Fruit fly (Drosophila melanogaster) whole organism, adult: ENCODE data around the gene CG42238.

Source experiments
- CG11617 ChIP-seq: fragments of 200-800 bp; sonication (Bioruptor generic); optimal IDR thresholded peaks from 2 replicates; lab custom pipeline; 2017; ENCODE audit warnings: mild to moderate bottlenecking, missing biosample characterization, missing genetic modification reagents, missing genetic modification characterization
- CG12768 ChIP-seq: fragments of 200-800 bp; sonication (Bioruptor generic); optimal IDR thresholded peaks from 2 replicates; lab custom pipeline; 2017; ENCODE audit warnings: missing biosample characterization, missing genetic modification characterization, mild to moderate bottlenecking, moderate library complexity, missing genetic modification reagents
- CG14711 ChIP-seq: fragments of 200-800 bp; sonication (Bioruptor generic); optimal IDR thresholded peaks from 2 replicates; lab custom pipeline; 2018; ENCODE audit warnings: missing biosample characterization, mild to moderate bottlenecking, missing genetic modification characterization, moderate library complexity
- CG1620 ChIP-seq: fragments of 200-800 bp; sonication (Bioruptor generic); optimal IDR thresholded peaks from 2 replicates; lab custom pipeline; 2016; ENCODE audit warnings: missing biosample characterization, missing genetic modification characterization
- CG33017 ChIP-seq: fragments of 200-800 bp; sonication (Bioruptor generic); optimal IDR thresholded peaks from 2 replicates; lab custom pipeline; 2018; ENCODE audit warnings: missing biosample characterization, mild to moderate bottlenecking, missing genetic modification characterization, moderate library complexity
- CG5204 ChIP-seq: fragments of 200-800 bp; sonication (Bioruptor generic); optimal IDR thresholded peaks from 2 replicates; lab custom pipeline; 2016; ENCODE audit warnings: missing biosample characterization, missing genetic modification characterization
- CG7045 ChIP-seq: fragments of 200-800 bp; sonication (Bioruptor generic); optimal IDR thresholded peaks from 2 replicates; lab custom pipeline; 2017; ENCODE audit warnings: missing biosample characterization, mild to moderate bottlenecking, missing genetic modification characterization
- CG7101 ChIP-seq: fragments of 200-800 bp; sonication (Bioruptor generic); optimal IDR thresholded peaks from 2 replicates; lab custom pipeline; 2018; ENCODE audit warnings: missing biosample characterization, mild to moderate bottlenecking, missing genetic modification characterization, moderate library complexity
- Clk ChIP-seq: fragments of 200-800 bp; sonication (Bioruptor generic); optimal IDR thresholded peaks from 2 replicates; lab custom pipeline; 2017; ENCODE audit warnings: missing biosample characterization, missing genetic modification characterization
- Crg-1 ChIP-seq: fragments of 200-800 bp; sonication (Bioruptor generic); optimal IDR thresholded peaks from 2 replicates; lab custom pipeline; 2016; ENCODE audit warnings: missing biosample characterization, missing genetic modification characterization
- Hr96 ChIP-seq: fragments of 200-800 bp; sonication (Bioruptor generic); optimal IDR thresholded peaks from 2 replicates; lab custom pipeline; 2016; ENCODE audit warnings: missing biosample characterization, missing genetic modification characterization
- Mnt ChIP-seq: fragments of 200-800 bp; sonication (Bioruptor generic); optimal IDR thresholded peaks from 2 replicates; lab custom pipeline; 2016; ENCODE audit warnings: missing biosample characterization, mild to moderate bottlenecking, missing genetic modification characterization
- bab1 ChIP-seq: fragments of 200-800 bp; sonication (Bioruptor generic); optimal IDR thresholded peaks from 3 replicates; lab custom pipeline; 2019; ENCODE audit warnings: missing biosample characterization, mild to moderate bottlenecking, missing genetic modification characterization, moderate library complexity
- cic ChIP-seq: fragments of 200-800 bp; sonication (Bioruptor generic); optimal IDR thresholded peaks from 2 replicates; lab custom pipeline; 2017; ENCODE audit warnings: missing biosample characterization, mild to moderate bottlenecking, missing genetic modification characterization, moderate library complexity
- cnc ChIP-seq, 2 experiments: fragments of >200 bp; optimal IDR thresholded peaks; 2 replicates each; lab custom pipeline; 2017
- kay ChIP-seq: fragments of 200-800 bp; sonication (Bioruptor generic); peaks from one replicate; lab custom pipeline; 2016; ENCODE audit warnings: missing biosample characterization, missing genetic modification characterization, borderline replicate concordance
- ovo ChIP-seq: fragments of 200-800 bp; sonication (Bioruptor generic); optimal IDR thresholded peaks from 2 replicates; lab custom pipeline; 2016; ENCODE audit warnings: missing biosample characterization, missing genetic modification characterization
- pad ChIP-seq: fragments of 200-800 bp; sonication (Bioruptor generic); optimal IDR thresholded peaks from 3 replicates; lab custom pipeline; 2017; ENCODE audit warnings: missing biosample characterization, missing genetic modification characterization, mild to moderate bottlenecking, moderate library complexity, missing genetic modification reagents
- tj ChIP-seq: fragments of 200-800 bp; sonication (Bioruptor generic); optimal IDR thresholded peaks from 3 replicates; lab custom pipeline; 2017; ENCODE audit warnings: missing biosample characterization, mild to moderate bottlenecking, missing genetic modification characterization, moderate library complexity
- toe ChIP-seq: fragments of 200-800 bp; sonication (Bioruptor generic); optimal IDR thresholded peaks from 2 replicates; lab custom pipeline; 2016; ENCODE audit warnings: missing biosample characterization, missing genetic modification characterization

Gene CG42238

dm6 chr2L:21051873-21052736 lies at the start of gene CG42238:
CG42238 (minus strand) TSS chr2L:21052164.
- peak; percentile 45 for TF ChIP-seq bab1 (GFP tag; lab: Kevin White, UChicago)
- TF ChIP-seq CG7101 = no peak
- TF ChIP-seq Crg-1 (GFP tag; lab: Kevin White, UChicago) = peak; percentile 33
- peak; percentile 63 for TF ChIP-seq tj (GFP tag; lab: Kevin White, UChicago)
- TF ChIP-seq Mnt (GFP tag; lab: Kevin White, UChicago) = no peak
- no peak for TF ChIP-seq ovo (GFP tag; lab: Kevin White, UChicago)
- peak; percentile 42 for TF ChIP-seq CG1620

- TF ChIP-seq Mnt (GFP tag; lab: Kevin White, UChicago) (no peak), CG33017 (tag; lab: Kevin White, UChicago) (no peak), toe (GFP tag; lab: Kevin White, UChicago) (no peak), CG7045 (GFP tag; lab: Kevin White, UChicago) (no peak), Hr96 (no peak), CG1620 (no peak), cnc (optimal IDR thresholded peaks at IDR 0.05; lab: Kevin White, UChicago) (no peak), CG7101 (no peak), Clk (GFP tag; lab: Kevin White, UChicago) (no peak), bab1 (GFP tag; lab: Kevin White, UChicago) (no peak), ovo (GFP tag; lab: Kevin White, UChicago) (no peak), CG12768 (GFP tag; lab: Kevin White, UChicago) (no peak), CG11617 (GFP tag; lab: Kevin White, UChicago) (no peak), Crg-1 (GFP tag; lab: Kevin White, UChicago) (no peak), kay (no peak)
These were observed 45.9 kb upstream of the CG42238 start for dm6 chr2L:21097850-21098249.

dm6 chr2L:21096448-21096994 lies 44.6 kb upstream of the CG42238 start, which contains the start of gene CG34136:
CG34136 (plus strand) TSS chr2L:21096922.
- TF ChIP-seq CG5204 (GFP tag; lab: Kevin White, UChicago) = peak; percentile 15
- peak; percentile 8 for TF ChIP-seq CG12768 (GFP tag; lab: Kevin White, UChicago)
- no peak for TF ChIP-seq CG33017 (tag; lab: Kevin White, UChicago)
- no peak for TF ChIP-seq cic (GFP tag; lab: Kevin White, UChicago)
- TF ChIP-seq Mnt (GFP tag; lab: Kevin White, UChicago) = peak; percentile 35
- TF ChIP-seq tj (GFP tag; lab: Kevin White, UChicago) = peak; percentile 4
- no peak for TF ChIP-seq CG7045 (GFP tag; lab: Kevin White, UChicago)
- peak; percentile 16 for TF ChIP-seq Hr96
- TF ChIP-seq pad (GFP tag; lab: Kevin White, UChicago) = peak; percentile 36
- TF ChIP-seq kay = no peak
- TF ChIP-seq toe (GFP tag; lab: Kevin White, UChicago) = peak; percentile 17
- peak; percentile 5 for TF ChIP-seq bab1 (GFP tag; lab: Kevin White, UChicago)
- TF ChIP-seq ovo (GFP tag; lab: Kevin White, UChicago) = peak; percentile 44

- TF ChIP-seq CG7101 = no peak
- TF ChIP-seq toe (GFP tag; lab: Kevin White, UChicago) = no peak
- TF ChIP-seq cic (GFP tag; lab: Kevin White, UChicago) = no peak
- TF ChIP-seq bab1 (GFP tag; lab: Kevin White, UChicago) = no peak
- no peak for TF ChIP-seq cnc (optimal IDR thresholded peaks at IDR 0.05; lab: Kevin White, UChicago)
- TF ChIP-seq Clk (GFP tag; lab: Kevin White, UChicago) = no peak
- TF ChIP-seq Mnt (GFP tag; lab: Kevin White, UChicago) = no peak
- no peak for TF ChIP-seq CG11617 (GFP tag; lab: Kevin White, UChicago)
- TF ChIP-seq CG33017 (tag; lab: Kevin White, UChicago) = no peak
- TF ChIP-seq kay = no peak
- TF ChIP-seq tj (GFP tag; lab: Kevin White, UChicago) = no peak
- TF ChIP-seq CG12768 (GFP tag; lab: Kevin White, UChicago) = no peak
- TF ChIP-seq CG5204 (GFP tag; lab: Kevin White, UChicago) = no peak
- TF ChIP-seq Hr96 = no peak
- no peak for TF ChIP-seq ovo (GFP tag; lab: Kevin White, UChicago)
These were observed 39.0 kb upstream of the CG42238 start, which contains the start of gene CG14397 for dm6 chr2L:21090958-21091357. CG14397 (plus strand) TSS chr2L:21091227.

- TF ChIP-seq CG1620 (no peak), tj (GFP tag; lab: Kevin White, UChicago) (no peak), pad (GFP tag; lab: Kevin White, UChicago) (no peak), kay (no peak), CG7101 (no peak), CG5204 (GFP tag; lab: Kevin White, UChicago) (no peak), Clk (GFP tag; lab: Kevin White, UChicago) (no peak), CG14711 (tag; lab: Kevin White, UChicago) (no peak), bab1 (GFP tag; lab: Kevin White, UChicago) (no peak)
These were observed 37.1 kb upstream of the CG42238 start, which contains the start of gene CG9259 for dm6 chr2L:21089075-21089474. CG9259 (plus strand) TSS chr2L:21089375.

dm6 chr2L:21088651-21089050 lies 36.7 kb upstream of the CG42238 start, which contains the start of gene ppk13:
ppk13 (minus strand) TSS chr2L:21088751.
- TF ChIP-seq Crg-1 (GFP tag; lab: Kevin White, UChicago) = no peak
- TF ChIP-seq kay = peak; percentile 15
